Worm (Caenorhabditis elegans) whole organism, L2 larva: ENCODE results near the gene Y102A11A.1.

Experiments
- ceh-16 ChIP-seq: fragments of 150-350 bp; optimal IDR thresholded peaks from 2 replicates; lab custom pipeline; 2014; ENCODE audit warnings: missing biosample characterization, missing genetic modification characterization
- fos-1 ChIP-seq: fragments of 150-350 bp; optimal IDR thresholded peaks from 2 replicates; lab custom pipeline; 2014; ENCODE audit warnings: missing biosample characterization, missing genetic modification characterization
- nhr-12 ChIP-seq: fragments of 150-350 bp; optimal IDR thresholded peaks from 2 replicates; lab custom pipeline; 2014; ENCODE audit warnings: missing biosample characterization, missing genetic modification characterization

- no peak for TF ChIP-seq ceh-16
- TF ChIP-seq nhr-12: no peak
- TF ChIP-seq fos-1: no peak
These were observed 7.0 kb upstream of the Y102A11A.1 start for ce11 chrX:2044541-2045168.
